Worm (Caenorhabditis elegans) whole organism, early embryonic: ENCODE measurements around the gene yju-2.

Experiments
- F13C5.2 ChIP-seq: sonication (generic microtip); optimal IDR thresholded peaks from 2 replicates; lab custom pipeline; 2017; ENCODE audit warnings: mild to moderate bottlenecking, missing genetic modification characterization, inconsistent platforms, missing compliant biosample characterization
- aly-1 ChIP-seq: sonication (generic microtip); optimal IDR thresholded peaks from 2 replicates; lab custom pipeline; 2016; ENCODE audit warnings: missing genetic modification characterization, missing compliant biosample characterization
- ama-1 ChIP-seq: fragments of 150-350 bp; optimal IDR thresholded peaks from 2 replicates; lab custom pipeline; 2014
- ceh-13 ChIP-seq: fragments of 200-800 bp; sonication (Bioruptor generic); optimal IDR thresholded peaks from 2 replicates; lab custom pipeline; 2018; ENCODE audit warnings: mild to moderate bottlenecking, missing genetic modification characterization, missing compliant biosample characterization
- ceh-36 ChIP-seq: sonication (generic microtip); optimal IDR thresholded peaks from 2 replicates; lab custom pipeline; 2016; ENCODE audit warnings: missing genetic modification characterization, inconsistent platforms, missing compliant biosample characterization
- ets-7 ChIP-seq: sonication (generic microtip); optimal IDR thresholded peaks from 2 replicates; lab custom pipeline; 2016; ENCODE audit warnings: missing genotype, missing genetic modification characterization, missing compliant biosample characterization
- flt-1 ChIP-seq: fragments of 200-800 bp; sonication (Bioruptor generic); IDR thresholded peaks from 2 replicates; pipeline ENCODE4 v1.3.6; 2022; ENCODE audit warnings: missing genetic modification characterization, missing compliant biosample characterization
- hmbx-1 ChIP-seq: sonication (generic microtip); optimal IDR thresholded peaks from 2 replicates; lab custom pipeline; 2016; ENCODE audit warnings: mild to moderate bottlenecking, missing genetic modification characterization, missing compliant biosample characterization
- hmg-4 ChIP-seq: fragments of 200-800 bp; sonication (Bioruptor generic); optimal IDR thresholded peaks from 2 replicates; lab custom pipeline; 2018; ENCODE audit warnings: mild to moderate bottlenecking, missing genetic modification characterization, missing compliant biosample characterization
- hnd-1 ChIP-seq: sonication (generic microtip); optimal IDR thresholded peaks from 2 replicates; lab custom pipeline; 2016; ENCODE audit warnings: missing genetic modification characterization, missing compliant biosample characterization
- pes-1 ChIP-seq: fragments of 200-800 bp; sonication (Bioruptor generic); IDR thresholded peaks from 2 replicates; pipeline ENCODE4 v1.3.6; 2022; ENCODE audit warnings: missing genetic modification reagents, missing genetic modification characterization, missing compliant biosample characterization
- scrt-1 ChIP-seq: fragments of 200-800 bp; sonication (Bioruptor generic); IDR thresholded peaks from 2 replicates; pipeline ENCODE4 v1.3.6; 2022; ENCODE audit warnings: missing genetic modification characterization, missing compliant biosample characterization
- tbx-37 ChIP-seq: fragments of 200-800 bp; sonication (Bioruptor generic); conservative IDR thresholded peaks from 2 replicates; pipeline ENCODE4 v1.3.6; 2022; ENCODE audit warnings: missing genetic modification reagents, missing genetic modification characterization, missing compliant biosample characterization

DNA sequence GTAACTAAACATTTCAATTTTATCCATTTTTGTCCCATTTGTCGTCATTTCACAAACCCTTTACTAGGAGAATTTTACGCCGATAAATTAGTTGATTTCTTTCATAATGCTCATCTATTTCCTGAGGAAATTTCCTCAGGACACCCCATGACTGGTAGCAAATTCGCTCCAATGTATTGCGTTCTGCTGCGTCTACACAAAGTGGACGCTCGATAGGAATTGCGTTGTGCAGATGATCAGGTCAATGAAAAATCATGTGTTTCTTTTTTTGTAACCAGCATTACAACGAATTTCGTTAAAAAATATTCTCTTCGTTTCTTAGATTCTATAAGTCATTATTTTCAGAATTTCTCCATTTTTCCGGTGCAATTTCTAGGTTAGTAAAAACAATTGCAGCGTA, 2.3 kb upstream of the yju-2 start, which contains the start of gene epg-4:
- no peak for TF ChIP-seq ama-1
- TF ChIP-seq F13C5.2 (tag; lab: Kevin White, UChicago) = peak; percentile 38
- no peak for TF ChIP-seq pes-1 (GFP tag; lab: Robert Waterston, UW)
- no peak for TF ChIP-seq hmg-4 (GFP tag; lab: Kevin White, UChicago)
- no peak for TF ChIP-seq flt-1
- TF ChIP-seq hnd-1 = no peak
- TF ChIP-seq ets-7 (tag; lab: Kevin White, UChicago) = no peak
- TF ChIP-seq scrt-1 (GFP tag; lab: Robert Waterston, UW) = no peak
- no peak for TF ChIP-seq ceh-36 (tag; lab: Kevin White, UChicago)
- TF ChIP-seq tbx-37 = no peak
- TF ChIP-seq ceh-13 (GFP tag; lab: Kevin White, UChicago) = no peak
- no peak for TF ChIP-seq aly-1
- no peak for TF ChIP-seq hmbx-1 (tag; lab: Kevin White, UChicago)
